Worm (Caenorhabditis elegans): ENCODE measurements around the gene W03H9.2.

The W03H9.2 gene

DNA sequence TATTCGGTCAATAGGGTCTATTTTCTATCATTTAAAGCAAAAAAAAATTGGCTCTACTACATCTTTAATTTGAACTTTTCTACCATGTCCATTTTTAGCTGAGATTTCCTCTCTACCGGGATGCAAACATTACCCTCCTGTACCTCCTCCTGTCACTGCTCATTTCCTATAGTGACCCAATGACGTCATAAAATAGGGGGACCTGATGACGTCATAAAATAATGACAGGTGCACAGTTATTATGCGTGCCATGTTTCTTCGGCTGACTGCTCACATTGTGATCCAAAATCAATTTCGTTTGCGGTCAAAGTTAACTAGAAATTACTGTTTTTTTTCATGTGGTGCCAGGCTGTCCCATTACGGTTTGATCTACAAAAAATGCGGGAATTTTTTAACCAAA lies 43.3 kb upstream of the W03H9.2 start:
- peak; percentile 6 for TF ChIP-seq atf-7 (tag; optimal IDR thresholded peaks at IDR 0.05)
- no peak for TF ChIP-seq repo-1 (tag; optimal IDR thresholded peaks at IDR 0.05)

DNA sequence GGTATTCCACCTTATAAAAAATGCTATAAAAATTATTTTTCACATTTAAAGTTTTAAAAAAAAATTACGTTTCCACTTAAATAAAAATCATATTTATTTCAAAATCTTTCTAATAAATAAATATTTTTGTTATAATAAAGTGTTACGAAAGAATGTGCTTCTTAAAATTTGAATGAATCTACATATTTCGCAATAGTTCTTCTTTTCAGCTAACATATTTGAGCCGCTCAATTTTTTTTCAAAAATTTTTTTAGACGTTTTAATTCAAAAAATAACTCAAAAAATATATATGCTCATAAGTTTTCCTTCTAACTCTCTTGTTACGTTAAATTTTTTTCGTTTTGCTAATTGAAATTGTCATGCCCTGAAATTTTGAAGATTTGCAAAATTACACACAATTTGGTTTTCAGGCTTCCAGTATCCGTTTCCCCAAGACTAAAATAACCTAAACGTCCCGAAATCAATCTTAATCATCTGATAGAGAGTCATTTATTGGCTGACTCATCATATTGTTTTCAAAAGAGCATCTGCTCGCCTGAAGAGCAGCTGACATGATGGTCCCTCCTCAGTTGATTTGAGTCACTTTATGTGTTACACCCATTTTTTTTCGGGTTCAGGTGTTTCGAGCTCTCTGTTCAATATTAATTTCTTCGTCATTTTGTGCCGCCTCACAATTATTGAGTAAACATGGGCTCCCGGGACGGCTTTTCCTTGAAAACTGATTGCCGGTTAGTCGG lies 34.7 kb upstream of the W03H9.2 start, which contains the start of gene efhd-1:
efhd-1 (plus strand) TSS at position 582 of the 737 bp plus-strand sequence.
- TF ChIP-seq pha-4 (tag; optimal IDR thresholded peaks at IDR 0.05): no peak
- no peak for TF ChIP-seq cebp-1 (GFP tag; IDR thresholded peaks at IDR 0.05)
- TF ChIP-seq cebp-1 (tag; optimal IDR thresholded peaks at IDR 0.05): peak; percentile 91

DNA sequence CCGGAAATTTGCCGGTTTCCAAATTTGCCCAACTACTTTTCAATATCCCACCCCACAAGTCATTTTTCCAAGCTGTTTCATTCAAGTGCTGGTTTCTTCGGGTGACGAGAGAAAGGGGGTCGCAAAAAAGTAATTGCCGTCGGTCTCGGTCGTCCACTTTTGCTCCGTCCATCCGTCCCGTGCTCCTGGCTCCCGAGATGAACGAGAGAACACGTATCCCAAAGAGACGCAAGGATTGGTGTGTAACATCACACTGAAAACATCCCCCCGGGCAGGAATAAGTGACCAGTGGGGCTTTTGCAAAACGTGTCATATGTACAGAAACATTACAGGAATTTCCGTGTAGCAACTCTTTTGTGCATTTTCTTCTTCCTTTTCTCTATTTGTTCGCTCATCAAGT lies 33.0 kb upstream of the W03H9.2 start:
- TF ChIP-seq zfh-2 (GFP tag; conservative IDR thresholded peaks at IDR 0.05) (peak; percentile 50; the same call in 1 of the 2 replicates), bed-1 (GFP tag; IDR thresholded peaks at IDR 0.05) (no peak)

- no peak for TF ChIP-seq dpff-1 (tag; optimal IDR thresholded peaks at IDR 0.05)
Measured at ce11 chrII:14175099-14175498, 31.4 kb upstream of the W03H9.2 start, which contains the start of gene Y48B6A.5. TSS of gene Y48B6A.5 (minus strand) at chrII:14175199.

- TF ChIP-seq F52B5.7 (tag; optimal IDR thresholded peaks at IDR 0.05): no peak
- TF ChIP-seq mel-28 (tag; optimal IDR thresholded peaks at IDR 0.05; ENCODE audit: borderline replicate concordance): no peak
- no peak for TF ChIP-seq Y56A3A.18 (GFP tag; IDR thresholded peaks at IDR 0.05)
- TF ChIP-seq sptf-2 (GFP tag; optimal IDR thresholded peaks at IDR 0.05): no peak
- TF ChIP-seq cebp-2 (GFP tag; IDR thresholded peaks at IDR 0.05): no peak
- TF ChIP-seq nhr-120 (GFP tag; IDR thresholded peaks at IDR 0.05): no peak
- TF ChIP-seq xnd-1 (tag; optimal IDR thresholded peaks at IDR 0.05): no peak
- no peak for TF ChIP-seq ccch-3 (GFP tag; optimal IDR thresholded peaks at IDR 0.05)
- TF ChIP-seq B0261.1 (tag; optimal IDR thresholded peaks at IDR 0.05): no peak
- TF ChIP-seq repo-1 (tag; optimal IDR thresholded peaks at IDR 0.05): no peak
- TF ChIP-seq zfh-2 (GFP tag; conservative IDR thresholded peaks at IDR 0.05): no peak
- TF ChIP-seq ekl-4 (GFP tag; IDR thresholded peaks at IDR 0.05): no peak
- TF ChIP-seq tlf-1 (GFP tag; optimal IDR thresholded peaks at IDR 0.05): no peak
Measured at ce11 chrII:14173176-14173575, 29.5 kb upstream of the W03H9.2 start.

ce11 chrII:14171558-14171957 lies 27.9 kb upstream of the W03H9.2 start, which contains the start of gene eat-2:
TSS of gene eat-2 (minus strand) at chrII:14171658.
- TF ChIP-seq B0336.3 (GFP tag; IDR thresholded peaks at IDR 0.05): no peak
- TF ChIP-seq ama-1 (optimal IDR thresholded peaks at IDR 0.05): no peak
- TF ChIP-seq ama-1 (GFP tag; optimal IDR thresholded peaks at IDR 0.05): no peak
- TF ChIP-seq sdz-38 (tag; optimal IDR thresholded peaks at IDR 0.05): no peak
- TF ChIP-seq sptf-2 (GFP tag; optimal IDR thresholded peaks at IDR 0.05): no peak
- TF ChIP-seq hmg-20 (GFP tag; IDR thresholded peaks at IDR 0.05): no peak
- no peak for TF ChIP-seq hsf-1 (GFP tag; IDR thresholded peaks at IDR 0.05)
- TF ChIP-seq nhr-27 (tag; optimal IDR thresholded peaks at IDR 0.05): no peak
- TF ChIP-seq lin-26 (GFP tag; IDR thresholded peaks at IDR 0.05): no peak
- no peak for TF ChIP-seq nhr-90 (tag; optimal IDR thresholded peaks at IDR 0.05)
- TF ChIP-seq F22D6.2 (tag; optimal IDR thresholded peaks at IDR 0.05): no peak
- no peak for TF ChIP-seq F55B11.4 (tag; optimal IDR thresholded peaks at IDR 0.05; ENCODE audit: borderline replicate concordance, insufficient read depth)
- no peak for TF ChIP-seq aptf-3 (GFP tag; IDR thresholded peaks at IDR 0.05)
- TF ChIP-seq F37B4.10 (GFP tag; IDR thresholded peaks at IDR 0.05): no peak
- TF ChIP-seq D2030.7 (GFP tag; IDR thresholded peaks at IDR 0.05): no peak
- no peak for TF ChIP-seq let-526 (GFP tag; IDR thresholded peaks at IDR 0.05)
- no peak for TF ChIP-seq rec-8 (tag; optimal IDR thresholded peaks at IDR 0.05)
- no peak for TF ChIP-seq ceh-91 (GFP tag; IDR thresholded peaks at IDR 0.05)

All from whole organism, young adult.